Worm (Caenorhabditis elegans) whole organism, L2 larva: ENCODE data around the gene C30B5.6.
A peak's percentile ranks its signal among the peaks of the same experiment; 100 is the strongest.

ENCODE experiments used
- C34F6.9 ChIP-seq: fragments of 150-350 bp; optimal IDR thresholded peaks from 2 replicates; lab custom pipeline; 2014; ENCODE audit warnings: missing biosample characterization, missing genetic modification characterization
- F13H6.1 ChIP-seq: sonication (generic microtip); optimal IDR thresholded peaks from 2 replicates; lab custom pipeline; 2016; ENCODE audit warnings: missing genetic modification characterization, missing compliant biosample characterization
- Y55F3AM.14 ChIP-seq: fragments of 200-800 bp; sonication (Bioruptor generic); optimal IDR thresholded peaks from 2 replicates; lab custom pipeline; 2018; ENCODE audit warnings: mild to moderate bottlenecking, missing genetic modification characterization, missing compliant biosample characterization
- ZK546.5 ChIP-seq: sonication (generic microtip); optimal IDR thresholded peaks from 2 replicates; lab custom pipeline; 2017; ENCODE audit warnings: missing biosample characterization, missing genetic modification characterization
- alr-1 ChIP-seq: fragments of 150-350 bp; optimal IDR thresholded peaks from 2 replicates; lab custom pipeline; 2014; ENCODE audit warnings: missing biosample characterization, missing genetic modification characterization
- aly-2 ChIP-seq: fragments of 150-350 bp; optimal IDR thresholded peaks from 2 replicates; lab custom pipeline; 2014; ENCODE audit warnings: missing biosample characterization, missing genetic modification characterization
- blmp-1 ChIP-seq: sonication (generic microtip); optimal IDR thresholded peaks from 2 replicates; lab custom pipeline; 2017; ENCODE audit warnings: missing genetic modification characterization, mild to moderate bottlenecking, missing compliant biosample characterization, antibody characterized with exemption, moderate library complexity; ENCODE audit not compliant: insufficient read depth
- ceh-16 ChIP-seq: fragments of 150-350 bp; optimal IDR thresholded peaks from 2 replicates; lab custom pipeline; 2014; ENCODE audit warnings: missing biosample characterization, missing genetic modification characterization
- ceh-82 ChIP-seq: fragments of 150-350 bp; optimal IDR thresholded peaks from 2 replicates; lab custom pipeline; 2014; ENCODE audit warnings: missing biosample characterization, missing genetic modification characterization
- crh-2 ChIP-seq: sonication (generic microtip); optimal IDR thresholded peaks from 2 replicates; lab custom pipeline; 2017; ENCODE audit warnings: missing biosample characterization, missing genetic modification characterization
- dmd-4 ChIP-seq: sonication (generic microtip); optimal IDR thresholded peaks from 2 replicates; lab custom pipeline; 2017; ENCODE audit warnings: missing biosample characterization, missing genetic modification characterization
- egl-27 ChIP-seq: sonication (generic microtip); optimal IDR thresholded peaks from 3 replicates; lab custom pipeline; 2017; ENCODE audit warnings: missing biosample characterization, missing genetic modification reagents, missing genetic modification characterization
- elt-1 ChIP-seq: fragments of 150-350 bp; optimal IDR thresholded peaks from 2 replicates; lab custom pipeline; 2014; ENCODE audit warnings: missing biosample characterization, missing genetic modification characterization
- elt-3 ChIP-seq: sonication (generic microtip); optimal IDR thresholded peaks from 2 replicates; lab custom pipeline; 2017; ENCODE audit warnings: missing biosample characterization, missing genetic modification characterization
- fos-1 ChIP-seq: fragments of 150-350 bp; optimal IDR thresholded peaks from 2 replicates; lab custom pipeline; 2014; ENCODE audit warnings: missing biosample characterization, missing genetic modification characterization
- gmeb-1 ChIP-seq: fragments of 150-350 bp; optimal IDR thresholded peaks from 2 replicates; lab custom pipeline; 2014; ENCODE audit warnings: missing biosample characterization, missing genetic modification characterization
- lin-11 ChIP-seq: fragments of 150-350 bp; sonication (generic microtip); optimal IDR thresholded peaks from 2 replicates; lab custom pipeline; 2014; ENCODE audit warnings: missing biosample characterization, missing genetic modification characterization, inconsistent platforms, mixed read lengths
- lin-13 ChIP-seq: fragments of 150-350 bp; optimal IDR thresholded peaks from 2 replicates; lab custom pipeline; 2014; ENCODE audit warnings: missing biosample characterization, missing genetic modification reagents, missing genetic modification characterization
- lin-39 ChIP-seq: fragments of 150-350 bp; optimal IDR thresholded peaks from 2 replicates; lab custom pipeline; 2014; ENCODE audit warnings: missing biosample characterization, missing genetic modification reagents, missing genetic modification characterization
- lsy-2 ChIP-seq, 2 experiments: fragments of 150-350 bp in 1 of 2; sonication (generic microtip) in 1 of 2; optimal IDR thresholded peaks; 2 replicates each; lab custom pipeline; 2014 to 2017; ENCODE audit warnings: missing biosample characterization in 2 of 2, missing genetic modification characterization in 2 of 2
- mab-5 ChIP-seq: fragments of 150-350 bp; optimal IDR thresholded peaks from 2 replicates; lab custom pipeline; 2014; ENCODE audit warnings: missing biosample characterization, missing genetic modification characterization
- mbf-1 ChIP-seq: sonication (generic microtip); optimal IDR thresholded peaks from 2 replicates; lab custom pipeline; 2017; ENCODE audit warnings: missing biosample characterization, missing genetic modification characterization
- mdl-1 ChIP-seq, 2 experiments: fragments of 150-350 bp in 1 of 2; sonication (generic microtip) in 1 of 2; optimal IDR thresholded peaks; 2 replicates each; lab custom pipeline; 2017; ENCODE audit warnings: missing biosample characterization in 2 of 2, missing genetic modification characterization in 2 of 2
- nhr-10 ChIP-seq: sonication (generic microtip); optimal IDR thresholded peaks from 2 replicates; lab custom pipeline; 2017; ENCODE audit warnings: missing biosample characterization, missing genetic modification characterization
- nhr-11 ChIP-seq: fragments of 150-350 bp; optimal IDR thresholded peaks from 2 replicates; lab custom pipeline; 2014; ENCODE audit warnings: missing biosample characterization, missing genetic modification characterization
- nhr-12 ChIP-seq: fragments of 150-350 bp; optimal IDR thresholded peaks from 2 replicates; lab custom pipeline; 2014; ENCODE audit warnings: missing biosample characterization, missing genetic modification characterization
- nhr-129 ChIP-seq: fragments of 150-350 bp; optimal IDR thresholded peaks from 2 replicates; lab custom pipeline; 2014; ENCODE audit warnings: missing biosample characterization, missing genetic modification characterization
- nhr-21 ChIP-seq: fragments of 150-350 bp; optimal IDR thresholded peaks from 2 replicates; lab custom pipeline; 2014; ENCODE audit warnings: missing biosample characterization, missing genetic modification characterization
- nhr-23 ChIP-seq: fragments of 150-350 bp; optimal IDR thresholded peaks from 2 replicates; lab custom pipeline; 2014; ENCODE audit warnings: missing biosample characterization, missing genetic modification reagents, missing genetic modification characterization
- nhr-237 ChIP-seq: fragments of 150-350 bp; optimal IDR thresholded peaks from 2 replicates; lab custom pipeline; 2014; ENCODE audit warnings: missing biosample characterization, missing genetic modification characterization
- nhr-25 ChIP-seq: fragments of 150-350 bp; sonication (generic microtip); optimal IDR thresholded peaks from 3 replicates; lab custom pipeline; 2014; ENCODE audit warnings: missing biosample characterization, missing genetic modification characterization
- nhr-77 ChIP-seq: fragments of 150-350 bp; optimal IDR thresholded peaks from 2 replicates; lab custom pipeline; 2014; ENCODE audit warnings: missing biosample characterization, missing genetic modification characterization
- peb-1 ChIP-seq: fragments of 150-350 bp; optimal IDR thresholded peaks from 2 replicates; lab custom pipeline; 2014; ENCODE audit warnings: missing biosample characterization, missing genetic modification characterization
- sem-4 ChIP-seq: fragments of 150-350 bp; optimal IDR thresholded peaks from 2 replicates; lab custom pipeline; 2014; ENCODE audit warnings: missing biosample characterization, missing genetic modification reagents, missing genetic modification characterization
- skn-1 ChIP-seq: sonication (generic microtip); optimal IDR thresholded peaks from 2 replicates; lab custom pipeline; 2017; ENCODE audit warnings: missing biosample characterization, missing genetic modification characterization
- sma-3 ChIP-seq: sonication (generic microtip); optimal IDR thresholded peaks from 2 replicates; lab custom pipeline; 2016; ENCODE audit warnings: missing genetic modification reagents, missing genetic modification characterization, missing compliant biosample characterization
- sma-9 ChIP-seq, 2 experiments: fragments of 150-350 bp in 1 of 2; sonication (generic microtip) in 1 of 2; optimal IDR thresholded peaks; 2 replicates each; lab custom pipeline; 2014 to 2016; ENCODE audit warnings: missing genetic modification characterization in 2 of 2, mild to moderate bottlenecking in 1 of 2, missing biosample characterization in 1 of 2, missing compliant biosample characterization in 1 of 2, missing genetic modification reagents in 1 of 2, moderate library complexity in 1 of 2
- snpc-4 ChIP-seq: fragments of 150-350 bp; optimal IDR thresholded peaks from 2 replicates; lab custom pipeline; 2014; ENCODE audit warnings: missing biosample characterization, missing genetic modification characterization
- unc-39 ChIP-seq: fragments of 150-350 bp; optimal IDR thresholded peaks from 2 replicates; lab custom pipeline; 2014; ENCODE audit warnings: missing biosample characterization, missing genetic modification characterization
- unc-55 ChIP-seq: fragments of 150-350 bp; sonication (generic microtip); optimal IDR thresholded peaks from 3 replicates; lab custom pipeline; 2014; ENCODE audit warnings: missing biosample characterization, missing genetic modification reagents, missing genetic modification characterization
- unc-62 ChIP-seq: fragments of 150-350 bp; optimal IDR thresholded peaks from 2 replicates; lab custom pipeline; 2014; ENCODE audit warnings: missing biosample characterization, missing genetic modification reagents, missing genetic modification characterization
- zag-1 ChIP-seq: fragments of 150-350 bp; optimal IDR thresholded peaks from 2 replicates; lab custom pipeline; 2014; ENCODE audit warnings: missing biosample characterization, missing genetic modification characterization
- ztf-11 ChIP-seq: sonication (generic microtip); optimal IDR thresholded peaks from 2 replicates; lab custom pipeline; 2017; ENCODE audit warnings: missing biosample characterization, missing genetic modification characterization
- ztf-4 ChIP-seq: fragments of 150-350 bp; optimal IDR thresholded peaks from 2 replicates; lab custom pipeline; 2014; ENCODE audit warnings: missing biosample characterization, missing genetic modification characterization

Gene C30B5.6

DNA sequence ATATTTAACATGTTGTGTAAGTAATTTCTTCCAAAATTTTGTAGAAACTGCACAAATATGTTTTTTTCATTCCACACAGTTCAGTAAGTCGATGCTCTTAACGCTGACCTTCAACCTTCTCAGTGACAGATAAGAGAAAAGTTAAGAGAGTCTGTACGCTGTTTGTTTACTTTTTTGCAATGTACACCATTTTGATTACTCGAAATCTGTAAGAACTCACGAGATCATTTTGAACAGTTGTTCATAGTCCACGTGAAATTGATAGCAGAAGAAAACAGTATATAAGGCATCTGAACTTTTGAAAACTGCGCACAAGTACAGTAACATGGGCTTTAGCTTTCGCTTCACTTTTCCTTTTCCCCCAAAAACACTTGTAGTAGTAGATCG lies 43.7 kb downstream of the C30B5.6 start:
- no peak for TF ChIP-seq gmeb-1 (tag; lab: Kevin White, UChicago)
- TF ChIP-seq mdl-1 (tag; optimal IDR thresholded peaks at IDR 0.05; lab: Kevin White, UChicago) = no peak
- TF ChIP-seq ZK546.5 (tag; lab: Kevin White, UChicago) = no peak
- no peak for TF ChIP-seq sem-4 (tag; lab: Kevin White, UChicago)
- no peak for TF ChIP-seq peb-1 (tag; lab: Kevin White, UChicago)
- no peak for TF ChIP-seq unc-55 (GFP tag; lab: Kevin White, UChicago)
- TF ChIP-seq nhr-237 = no peak
- TF ChIP-seq C34F6.9 (tag; lab: Kevin White, UChicago) = no peak
- TF ChIP-seq nhr-77 (tag; lab: Kevin White, UChicago) = no peak
- no peak for TF ChIP-seq ceh-82 (tag; lab: Kevin White, UChicago)
- no peak for TF ChIP-seq egl-27
- TF ChIP-seq lin-39 (tag; lab: Kevin White, UChicago) = no peak
- no peak for TF ChIP-seq nhr-10 (tag; lab: Kevin White, UChicago)
- TF ChIP-seq snpc-4 (tag; lab: Kevin White, UChicago) = no peak
- no peak for TF ChIP-seq crh-2 (tag; lab: Kevin White, UChicago)

DNA sequence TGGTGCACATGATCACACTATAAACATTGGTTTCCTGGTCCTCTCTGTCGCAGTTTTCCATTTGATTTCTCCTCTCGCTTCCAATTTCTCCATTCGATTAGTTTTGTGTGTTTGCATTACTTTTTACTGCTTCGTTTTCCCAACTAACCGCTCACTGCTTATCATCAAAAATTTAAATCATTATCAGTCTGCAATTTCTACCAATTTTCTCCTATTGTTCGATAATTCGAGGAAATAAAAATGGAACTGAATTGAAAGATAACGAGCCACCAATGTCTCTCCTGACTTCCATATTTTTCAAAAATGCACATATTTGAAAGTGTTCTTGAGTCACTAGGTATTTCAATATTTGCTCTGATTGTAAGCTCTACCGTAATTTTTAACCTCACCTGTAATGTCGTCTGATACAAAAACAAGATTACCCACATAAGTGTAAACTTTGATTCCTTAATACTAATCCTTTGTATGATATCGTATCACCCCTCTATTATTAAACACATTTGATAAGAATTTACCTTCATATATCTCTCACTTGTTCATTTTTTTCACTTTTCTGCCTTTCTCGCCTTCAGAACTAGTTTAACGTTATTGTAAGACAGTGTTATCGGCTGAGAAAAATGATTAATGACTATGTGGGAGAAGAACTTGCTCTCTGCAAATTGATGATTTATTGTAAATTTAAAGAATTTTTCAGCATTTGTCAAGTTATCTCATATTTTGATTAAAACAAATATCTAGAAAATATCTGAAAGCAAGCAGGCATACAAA lies 44.3 kb downstream of the C30B5.6 start:
- no peak for TF ChIP-seq sem-4 (tag; lab: Kevin White, UChicago)
- peak; percentile 82 for TF ChIP-seq fos-1 (tag; lab: Kevin White, UChicago)
- TF ChIP-seq sma-9 (GFP tag; optimal IDR thresholded peaks at IDR 0.05; lab: Kevin White, UChicago) = peak; percentile 31
- TF ChIP-seq sma-9 (tag; optimal IDR thresholded peaks at IDR 0.05; lab: Kevin White, UChicago) = no peak
- TF ChIP-seq lin-39 (tag; lab: Kevin White, UChicago) = no peak
- TF ChIP-seq skn-1 (tag; lab: Kevin White, UChicago) = no peak
- TF ChIP-seq blmp-1 = peak; percentile 62
- peak; percentile 45 for TF ChIP-seq nhr-25 (tag; lab: Kevin White, UChicago)
- no peak for TF ChIP-seq lin-13
- no peak for TF ChIP-seq lin-11 (tag; lab: Kevin White, UChicago)
- TF ChIP-seq elt-3 (tag; lab: Kevin White, UChicago) = no peak
- TF ChIP-seq nhr-12 (tag; lab: Kevin White, UChicago) = no peak

DNA sequence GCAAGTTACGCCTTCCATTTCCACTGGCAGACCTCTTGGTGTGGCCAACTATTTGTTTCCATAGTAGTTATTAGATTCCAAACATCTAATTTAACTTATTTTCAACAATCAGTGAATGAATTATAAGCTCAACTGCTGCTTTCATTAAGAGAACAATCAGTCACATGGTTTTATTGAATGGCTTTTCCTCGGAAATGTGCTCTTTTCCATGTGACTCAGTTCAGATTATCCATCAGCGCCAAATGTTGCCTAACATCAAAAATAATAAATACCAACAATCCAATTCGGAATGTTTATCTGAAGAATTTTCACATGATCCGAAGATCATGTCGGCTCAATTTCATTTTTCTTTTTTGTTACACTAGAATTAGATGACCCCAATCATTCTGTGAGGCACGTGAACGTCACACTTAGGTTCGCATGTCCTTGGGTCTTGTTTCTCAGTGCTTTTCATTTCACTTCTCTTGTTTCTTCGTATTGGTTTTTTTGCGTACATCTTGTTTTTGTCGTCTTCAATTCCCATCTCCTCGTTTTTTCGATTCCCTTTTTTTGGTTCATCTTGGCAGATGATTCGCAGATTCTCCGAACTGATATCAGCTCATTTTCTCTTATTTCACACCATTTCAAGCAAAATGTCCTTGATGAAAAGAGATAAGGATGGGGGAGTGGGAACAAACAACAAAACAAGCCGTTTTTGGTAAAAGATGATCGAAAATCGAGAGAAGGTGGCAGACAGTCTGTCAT lies 46.1 kb downstream of the C30B5.6 start:
- TF ChIP-seq nhr-11 (tag; lab: Kevin White, UChicago) = no peak
- TF ChIP-seq nhr-237 = no peak
- TF ChIP-seq lin-11 (tag; lab: Kevin White, UChicago) = no peak
- TF ChIP-seq crh-2 (tag; lab: Kevin White, UChicago) = no peak
- TF ChIP-seq ceh-16 (tag; lab: Kevin White, UChicago) = peak; percentile 61
- no peak for TF ChIP-seq egl-27
- TF ChIP-seq fos-1 (tag; lab: Kevin White, UChicago) = no peak
- TF ChIP-seq lsy-2 (tag; optimal IDR thresholded peaks at IDR 0.05; lab: Kevin White, UChicago) = peak in 1 of 2 experiments; percentile 37
- no peak for TF ChIP-seq dmd-4 (tag; lab: Kevin White, UChicago)
- no peak for TF ChIP-seq ztf-4 (tag; lab: Kevin White, UChicago)
- TF ChIP-seq skn-1 (tag; lab: Kevin White, UChicago) = no peak
- no peak for TF ChIP-seq lin-13
- no peak for TF ChIP-seq mbf-1 (tag; lab: Kevin White, UChicago)
- no peak for TF ChIP-seq nhr-10 (tag; lab: Kevin White, UChicago)
- no peak for TF ChIP-seq snpc-4 (tag; lab: Kevin White, UChicago)
- TF ChIP-seq unc-39 = no peak
- TF ChIP-seq nhr-129 (tag; lab: Kevin White, UChicago) = peak; percentile 38
- TF ChIP-seq Y55F3AM.14 (GFP tag; lab: Kevin White, UChicago) = no peak
- TF ChIP-seq blmp-1 = peak; percentile 55
- TF ChIP-seq nhr-77 (tag; lab: Kevin White, UChicago) = no peak
- no peak for TF ChIP-seq elt-3 (tag; lab: Kevin White, UChicago)
- peak; percentile 23 for TF ChIP-seq sma-9 (GFP tag; optimal IDR thresholded peaks at IDR 0.05; lab: Kevin White, UChicago)
- no peak for TF ChIP-seq sma-9 (tag; optimal IDR thresholded peaks at IDR 0.05; lab: Kevin White, UChicago)
- TF ChIP-seq lin-39 (tag; lab: Kevin White, UChicago) = no peak
- TF ChIP-seq unc-62 = no peak
- no peak for TF ChIP-seq zag-1 (tag; lab: Kevin White, UChicago)
- no peak for TF ChIP-seq gmeb-1 (tag; lab: Kevin White, UChicago)
- peak; percentile 69 for TF ChIP-seq elt-1 (tag; lab: Kevin White, UChicago)
- TF ChIP-seq F13H6.1 = no peak
- no peak for TF ChIP-seq ztf-11 (tag; lab: Kevin White, UChicago)
- peak; percentile 66 for TF ChIP-seq nhr-23
- no peak for TF ChIP-seq mdl-1 (tag; optimal IDR thresholded peaks at IDR 0.05; lab: Kevin White, UChicago)
- no peak for TF ChIP-seq nhr-21
- no peak for TF ChIP-seq mab-5
- TF ChIP-seq ceh-82 (tag; lab: Kevin White, UChicago) = no peak
- no peak for TF ChIP-seq aly-2
- TF ChIP-seq sma-3 (GFP tag; lab: Kevin White, UChicago) = peak; percentile 37
- no peak for TF ChIP-seq alr-1 (tag; lab: Kevin White, UChicago)
